Worm (Caenorhabditis elegans) whole organism, late embryonic: ENCODE measurements around the gene acy-1.

ENCODE experiments used
- ceh-18 ChIP-seq: sonication (generic microtip); optimal IDR thresholded peaks from 2 replicates; lab custom pipeline; 2016; ENCODE audit warnings: missing genetic modification characterization, missing compliant biosample characterization
- ceh-19 ChIP-seq: fragments of 200-800 bp; sonication (Bioruptor generic); optimal IDR thresholded peaks from 2 replicates; lab custom pipeline; 2018; ENCODE audit warnings: mild to moderate bottlenecking, missing genetic modification characterization, missing compliant biosample characterization
- fkh-10 ChIP-seq: fragments of 150-350 bp; optimal IDR thresholded peaks from 2 replicates; lab custom pipeline; 2014; ENCODE audit warnings: missing biosample characterization, missing genetic modification reagents, missing genetic modification characterization
- hlh-6 ChIP-seq: sonication (generic microtip); optimal IDR thresholded peaks from 2 replicates; lab custom pipeline; 2016; ENCODE audit warnings: missing genotype, missing genetic modification characterization, missing compliant biosample characterization
- pqm-1 ChIP-seq: sonication (generic microtip); optimal IDR thresholded peaks from 2 replicates; lab custom pipeline; 2016; ENCODE audit warnings: missing genetic modification characterization, missing compliant biosample characterization
- pros-1 ChIP-seq: fragments of 150-350 bp; optimal IDR thresholded peaks from 2 replicates; lab custom pipeline; 2014; ENCODE audit warnings: missing biosample characterization, missing genetic modification reagents, missing genetic modification characterization
- rnt-1 ChIP-seq: sonication (generic microtip); optimal IDR thresholded peaks from 2 replicates; lab custom pipeline; 2016; ENCODE audit warnings: missing genetic modification characterization, missing compliant biosample characterization
- sox-4 ChIP-seq: sonication (generic microtip); optimal IDR thresholded peaks from 2 replicates; lab custom pipeline; 2017; ENCODE audit warnings: mild to moderate bottlenecking, missing genetic modification characterization, inconsistent platforms, missing compliant biosample characterization
- unc-55 ChIP-seq: sonication (generic microtip); optimal IDR thresholded peaks from 2 replicates; lab custom pipeline; 2017; ENCODE audit warnings: missing biosample characterization, missing genetic modification reagents, missing genetic modification characterization
- unc-86 ChIP-seq: sonication (generic microtip); optimal IDR thresholded peaks from 2 replicates; lab custom pipeline; 2016; ENCODE audit warnings: missing genetic modification characterization, missing compliant biosample characterization
- ztf-16 ChIP-seq: sonication (generic microtip); optimal IDR thresholded peaks from 2 replicates; lab custom pipeline; 2017; ENCODE audit warnings: missing genetic modification characterization, missing compliant biosample characterization

ce11 chrIII:4708909-4709308, 13.0 kb upstream of the acy-1 start, which contains the start of gene T04A8.18:
- no peak for TF ChIP-seq unc-55 (GFP tag; lab: Kevin White, UChicago)
- TF ChIP-seq ceh-18 (tag; lab: Kevin White, UChicago), result no peak
- TF ChIP-seq sox-4 (tag; lab: Kevin White, UChicago), result no peak
- TF ChIP-seq rnt-1 (tag; lab: Kevin White, UChicago), result no peak
- no peak for TF ChIP-seq ceh-19 (GFP tag; lab: Kevin White, UChicago)
- no peak for TF ChIP-seq fkh-10 (GFP tag; lab: Kevin White, UChicago)
- no peak for TF ChIP-seq hlh-6 (tag; lab: Kevin White, UChicago)
- TF ChIP-seq unc-86 (tag; lab: Kevin White, UChicago), result no peak
- no peak for TF ChIP-seq ztf-16 (tag; lab: Kevin White, UChicago)
- TF ChIP-seq pqm-1 (tag; lab: Kevin White, UChicago), result no peak
- TF ChIP-seq pros-1, result no peak
